Fruit fly (Drosophila melanogaster): ENCODE data around the gene CG5707.

The CG5707 gene

DNA sequence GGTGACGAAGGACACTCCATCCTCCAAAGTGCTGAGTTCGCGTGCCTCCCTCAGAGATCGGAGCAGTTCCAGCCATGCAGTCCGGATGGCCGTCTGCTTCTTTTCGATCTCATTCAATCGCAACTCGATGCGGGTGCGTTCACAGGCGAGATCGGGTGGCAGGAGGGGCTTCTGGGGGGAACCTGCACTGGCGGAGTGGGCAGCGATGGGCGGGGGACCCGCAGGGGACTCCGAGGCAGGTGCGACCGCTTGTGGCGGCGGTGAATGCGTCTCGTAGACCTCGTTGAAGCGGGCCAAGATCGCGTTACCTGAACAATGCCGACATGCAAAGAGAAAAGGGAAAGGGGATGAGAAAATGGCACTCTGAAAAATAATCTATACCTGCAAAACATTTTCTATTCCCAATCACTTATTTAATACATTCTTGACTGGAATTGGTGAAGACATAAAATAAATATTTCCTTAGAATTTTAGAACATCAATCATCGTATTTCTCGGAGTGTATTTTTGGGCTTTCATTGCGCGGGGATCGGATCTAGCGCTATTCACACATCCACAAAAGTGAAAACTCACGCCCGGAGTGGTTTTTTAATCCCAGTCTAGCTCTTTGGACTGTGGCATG is 33.2 kb downstream of the CG5707 start (continued):
- TF ChIP-seq CG42726 (GFP tag; IDR thresholded peaks at IDR 0.05; ENCODE audit: partially characterized antibody) (no peak), dysf (GFP tag; IDR thresholded peaks at IDR 0.05) (no peak), ewg (GFP tag; optimal IDR thresholded peaks at IDR 0.05) (peak; percentile 40), Six4 (GFP tag; optimal IDR thresholded peaks at IDR 0.05) (no peak), E2f1 (GFP tag; IDR thresholded peaks at IDR 0.05) (no peak; the same call in 1 of the 2 replicates), Neu2 (GFP tag; optimal IDR thresholded peaks at IDR 0.05; ENCODE audit: borderline replicate concordance) (no peak), amos (GFP tag; IDR thresholded peaks at IDR 0.05; ENCODE audit: partially characterized antibody) (no peak), CG14014 (GFP tag; IDR thresholded peaks at IDR 0.05) (no peak), Myb (GFP tag; optimal IDR thresholded peaks at IDR 0.05) (no peak), lilli (GFP tag; optimal IDR thresholded peaks at IDR 0.05) (no peak), MBD-R2 (GFP tag; IDR thresholded peaks at IDR 0.05) (no peak), NC2α (GFP tag; optimal IDR thresholded peaks at IDR 0.05) (no peak), z (GFP tag; IDR thresholded peaks at IDR 0.05) (0 out of 3 replicates have a peak, but pooled peaks have one; percentile 48), HmgD (GFP tag; optimal IDR thresholded peaks at IDR 0.05) (no peak), Optix (GFP tag; IDR thresholded peaks at IDR 0.05) (0 out of 3 replicates have a peak, but pooled peaks have one; percentile 8), CG11504 (tag; optimal IDR thresholded peaks at IDR 0.05) (peak; percentile 69), stc (GFP tag; IDR thresholded peaks at IDR 0.05) (0 out of 2 replicates have a peak, but pooled peaks have one; percentile 16), ken (GFP tag; IDR thresholded peaks at IDR 0.05) (peak; percentile 63; the same call in 2 of the 3 replicates), Rx (GFP tag; IDR thresholded peaks at IDR 0.05) (0 out of 2 replicates have a peak, but pooled peaks have one; percentile 13), Nf-YB (GFP tag; optimal IDR thresholded peaks at IDR 0.05) (no peak), CG7556 (GFP tag; optimal IDR thresholded peaks at IDR 0.05) (peak; percentile 40), gcm (GFP tag; optimal IDR thresholded peaks at IDR 0.05) (peak; percentile 83), croc (GFP tag; conservative IDR thresholded peaks at IDR 0.05) (peak; percentile 61), CG6689 (GFP tag; IDR thresholded peaks at IDR 0.05) (peak; percentile 10; the same call in 1 of the 2 replicates), tgo (GFP tag; IDR thresholded peaks at IDR 0.05) (peak; percentile 52; the same call in 2 of the 3 replicates), CG2120 (GFP tag; optimal IDR thresholded peaks at IDR 0.05) (no peak), en (GFP tag; optimal IDR thresholded peaks at IDR 0.05) (no peak), Trl (optimal IDR thresholded peaks at IDR 0.05) (no peak), Trl (GFP tag; optimal IDR thresholded peaks at IDR 0.05) (no peak), Rfx (GFP tag; IDR thresholded peaks at IDR 0.05) (peak; percentile 3; the same call in 1 of the 2 replicates), sima (GFP tag; optimal IDR thresholded peaks at IDR 0.05) (no peak), CG6654 (GFP tag; optimal IDR thresholded peaks at IDR 0.05) (no peak), Side (GFP tag; optimal IDR thresholded peaks at IDR 0.05) (no peak), stwl (tag; optimal IDR thresholded peaks at IDR 0.05) (no peak), insv (GFP tag; optimal IDR thresholded peaks at IDR 0.05) (no peak), bowl (GFP tag; IDR thresholded peaks at IDR 0.05) (no peak), klu (GFP tag; IDR thresholded peaks at IDR 0.05) (no peak), CG43689 (GFP tag; IDR thresholded peaks at IDR 0.05) (no peak), lmd (GFP tag; IDR thresholded peaks at IDR 0.05) (peak; percentile 51; the same call in 1 of the 2 replicates), Elba2 (GFP tag; optimal IDR thresholded peaks at IDR 0.05) (no peak), CG13775 (GFP tag; optimal IDR thresholded peaks at IDR 0.05) (peak; percentile 12), BEAF-32 (GFP tag; optimal IDR thresholded peaks at IDR 0.05) (no peak), Chrac-16 (GFP tag; optimal IDR thresholded peaks at IDR 0.05) (peak; percentile 25), cwo (GFP tag; optimal IDR thresholded peaks at IDR 0.05) (no peak), CG17385 (GFP tag; optimal IDR thresholded peaks at IDR 0.05) (peak; percentile 45), Hand (GFP tag; optimal IDR thresholded peaks at IDR 0.05) (no peak), ro (GFP tag; IDR thresholded peaks at IDR 0.05) (no peak), dm (GFP tag; optimal IDR thresholded peaks at IDR 0.05) (no peak), Stat92E (GFP tag; optimal IDR thresholded peaks at IDR 0.05) (peak in 1 of 3 experiments; percentile 70), lab (GFP tag; optimal IDR thresholded peaks at IDR 0.05) (peak; percentile 34)
